Fruit fly (Drosophila melanogaster): Measurements from ENCODE around the gene wat.

DNA sequence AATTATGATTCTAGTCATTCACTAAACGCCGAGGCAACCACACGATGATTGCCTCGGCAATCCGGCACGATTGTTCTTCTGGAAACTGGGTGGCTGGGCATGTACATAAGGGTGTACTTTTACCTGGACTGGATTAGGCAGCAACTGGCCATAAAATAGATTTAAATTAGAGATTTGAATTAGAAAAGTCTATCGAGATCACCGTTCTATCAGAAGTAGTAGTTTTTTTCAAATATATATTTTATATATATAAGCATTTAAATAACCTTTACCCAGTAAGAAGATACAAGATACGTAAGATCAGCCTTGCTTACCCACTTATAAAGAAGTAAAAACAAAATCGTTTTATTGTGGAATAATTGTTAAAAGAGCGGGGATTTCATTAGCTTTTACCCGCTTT lies 33.8 kb upstream of the wat start, which contains the start of gene CG11843:
- TF ChIP-seq ttk (optimal IDR thresholded peaks at IDR 0.05) (no peak), psq (optimal IDR thresholded peaks at IDR 0.05) (no peak), h (optimal IDR thresholded peaks at IDR 0.05) (no peak), Myc (optimal IDR thresholded peaks at IDR 0.05) (no peak), insv (optimal IDR thresholded peaks at IDR 0.05) (no peak)
